Worm (Caenorhabditis elegans) whole organism, early embryonic: ENCODE measurements around the gene acl-2.

Experiments used
- aly-1 ChIP-seq: sonication (generic microtip); optimal IDR thresholded peaks from 2 replicates; lab custom pipeline; 2016; ENCODE audit warnings: missing genetic modification characterization, missing compliant biosample characterization
- ama-1 ChIP-seq: fragments of 150-350 bp; optimal IDR thresholded peaks from 2 replicates; lab custom pipeline; 2014
- flt-1 ChIP-seq: fragments of 200-800 bp; sonication (Bioruptor generic); IDR thresholded peaks from 2 replicates; pipeline ENCODE4 v1.3.6; 2022; ENCODE audit warnings: missing genetic modification characterization, missing compliant biosample characterization
- hnd-1 ChIP-seq: sonication (generic microtip); optimal IDR thresholded peaks from 2 replicates; lab custom pipeline; 2016; ENCODE audit warnings: missing genetic modification characterization, missing compliant biosample characterization
- sea-1 ChIP-seq: fragments of 200-800 bp; sonication (Bioruptor generic); conservative IDR thresholded peaks from 2 replicates; pipeline ENCODE4 v1.3.6; 2022; ENCODE audit warnings: missing genetic modification characterization, missing compliant biosample characterization
- tbx-37 ChIP-seq: fragments of 200-800 bp; sonication (Bioruptor generic); conservative IDR thresholded peaks from 2 replicates; pipeline ENCODE4 v1.3.6; 2022; ENCODE audit warnings: missing genetic modification reagents, missing genetic modification characterization, missing compliant biosample characterization

DNA sequence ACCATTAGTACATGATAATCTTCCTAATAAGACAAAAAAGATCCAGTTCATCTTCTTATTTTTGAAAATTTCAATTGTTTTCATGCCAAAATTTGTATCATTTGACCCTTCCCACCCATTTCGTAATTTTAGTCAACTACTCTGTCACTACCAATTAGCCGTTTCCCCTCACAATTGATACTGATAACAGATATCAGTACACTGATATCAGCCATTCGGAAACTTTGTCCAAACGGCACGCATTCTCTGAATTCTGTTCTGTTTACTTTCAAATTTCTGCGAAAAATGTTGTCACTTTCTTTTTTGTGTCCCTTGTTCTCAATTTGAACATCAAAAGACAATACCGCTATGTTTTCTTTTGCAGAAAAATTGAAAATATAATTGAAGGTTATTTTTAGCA lies 18.3 kb downstream of the acl-2 start:
- no peak for TF ChIP-seq aly-1 (tag; lab: Kevin White, UChicago)
- no peak for TF ChIP-seq ama-1 (lab: Kevin White, UChicago)
- TF ChIP-seq flt-1 (GFP tag; lab: Robert Waterston, UW), result no peak
- TF ChIP-seq hnd-1 (tag; lab: Kevin White, UChicago), result no peak
- no peak for TF ChIP-seq sea-1 (GFP tag; lab: Robert Waterston, UW)
- no peak for TF ChIP-seq tbx-37 (GFP tag; lab: Robert Waterston, UW)
